Worm (Caenorhabditis elegans): ENCODE data around the gene znf-593.

Gene znf-593

ce11 chrIII:11870009-11870408 lies 48.5 kb downstream of the znf-593 start:
- no peak for TF ChIP-seq ceh-43 (GFP tag; optimal IDR thresholded peaks at IDR 0.05)
- TF ChIP-seq tbx-8 (GFP tag; optimal IDR thresholded peaks at IDR 0.05) = no peak
- peak; percentile 75 for TF ChIP-seq nhr-237 (tag; optimal IDR thresholded peaks at IDR 0.05)
- no peak for TF ChIP-seq bed-3 (GFP tag; optimal IDR thresholded peaks at IDR 0.05)
- TF ChIP-seq ztf-11 (tag; optimal IDR thresholded peaks at IDR 0.05) = no peak
- TF ChIP-seq M03D4.4 (tag; optimal IDR thresholded peaks at IDR 0.05) = no peak
- peak; percentile 72 for TF ChIP-seq lsy-2 (tag; optimal IDR thresholded peaks at IDR 0.05)
- TF ChIP-seq zip-8 (tag; optimal IDR thresholded peaks at IDR 0.05) = no peak
- peak; percentile 34 for TF ChIP-seq unc-62 (GFP tag; optimal IDR thresholded peaks at IDR 0.05)
- peak; percentile 82 for TF ChIP-seq pha-4 (tag; optimal IDR thresholded peaks at IDR 0.05)
- no peak for TF ChIP-seq sem-2 (GFP tag; optimal IDR thresholded peaks at IDR 0.05)
- TF ChIP-seq nhr-2 (tag; optimal IDR thresholded peaks at IDR 0.05) = peak; percentile 3
- no peak for TF ChIP-seq nhr-76 (tag; optimal IDR thresholded peaks at IDR 0.05)
- no peak for TF ChIP-seq ceh-39 (tag; optimal IDR thresholded peaks at IDR 0.05)
- peak; percentile 32 for TF ChIP-seq drap-1 (GFP tag; optimal IDR thresholded peaks at IDR 0.05)
- peak; percentile 65 for TF ChIP-seq lin-13 (tag; optimal IDR thresholded peaks at IDR 0.05)
- TF ChIP-seq elt-1 (tag; optimal IDR thresholded peaks at IDR 0.05; ENCODE audit: borderline replicate concordance, insufficient read depth) = no peak
- no peak for TF ChIP-seq nhr-28 (tag; optimal IDR thresholded peaks at IDR 0.05)
- no peak for TF ChIP-seq flh-1 (GFP tag; optimal IDR thresholded peaks at IDR 0.05)
- peak; percentile 33 for TF ChIP-seq mls-2 (tag; optimal IDR thresholded peaks at IDR 0.05)
- TF ChIP-seq nhr-12 (tag; optimal IDR thresholded peaks at IDR 0.05) = no peak
- TF ChIP-seq lin-32 (GFP tag; optimal IDR thresholded peaks at IDR 0.05) = no peak
- TF ChIP-seq hlh-1 (tag; optimal IDR thresholded peaks at IDR 0.05) = no peak
- TF ChIP-seq elt-3 (tag; optimal IDR thresholded peaks at IDR 0.05) = no peak
- peak; percentile 93 for TF ChIP-seq ces-1 (GFP tag; optimal IDR thresholded peaks at IDR 0.05)
- peak; percentile 28 for TF ChIP-seq mep-1 (tag; optimal IDR thresholded peaks at IDR 0.05)
- no peak for TF ChIP-seq mab-5 (tag; optimal IDR thresholded peaks at IDR 0.05)
- no peak for TF ChIP-seq ceh-83 (GFP tag; optimal IDR thresholded peaks at IDR 0.05)
- no peak for TF ChIP-seq blmp-1 (tag; optimal IDR thresholded peaks at IDR 0.05)
- no peak for TF ChIP-seq snpc-4 (tag; optimal IDR thresholded peaks at IDR 0.05)
- TF ChIP-seq ham-2 (GFP tag; optimal IDR thresholded peaks at IDR 0.05) = no peak
- TF ChIP-seq unc-120 (tag; optimal IDR thresholded peaks at IDR 0.05; ENCODE audit: poor library complexity, severe bottlenecking) = peak; percentile 88
- peak; percentile 68 for TF ChIP-seq sptf-1 (tag; optimal IDR thresholded peaks at IDR 0.05)
- TF ChIP-seq cnd-1 (tag; optimal IDR thresholded peaks at IDR 0.05) = peak; percentile 42
- no peak for TF ChIP-seq unc-39 (tag; optimal IDR thresholded peaks at IDR 0.05)

- no peak for TF ChIP-seq ham-2 (GFP tag; optimal IDR thresholded peaks at IDR 0.05)
- TF ChIP-seq unc-39 (tag; optimal IDR thresholded peaks at IDR 0.05) = no peak
- no peak for TF ChIP-seq mep-1 (tag; optimal IDR thresholded peaks at IDR 0.05)
- TF ChIP-seq ces-1 (GFP tag; optimal IDR thresholded peaks at IDR 0.05) = no peak
- no peak for TF ChIP-seq M03D4.4 (tag; optimal IDR thresholded peaks at IDR 0.05)
- no peak for TF ChIP-seq drap-1 (GFP tag; optimal IDR thresholded peaks at IDR 0.05)
- no peak for TF ChIP-seq flh-1 (GFP tag; optimal IDR thresholded peaks at IDR 0.05)
- TF ChIP-seq elt-3 (tag; optimal IDR thresholded peaks at IDR 0.05) = no peak
- no peak for TF ChIP-seq cnd-1 (tag; optimal IDR thresholded peaks at IDR 0.05)
- TF ChIP-seq tbx-8 (GFP tag; optimal IDR thresholded peaks at IDR 0.05) = no peak
- TF ChIP-seq nhr-237 (tag; optimal IDR thresholded peaks at IDR 0.05) = no peak
- TF ChIP-seq snpc-4 (tag; optimal IDR thresholded peaks at IDR 0.05) = no peak
- no peak for TF ChIP-seq lsy-2 (tag; optimal IDR thresholded peaks at IDR 0.05)
- no peak for TF ChIP-seq ztf-11 (tag; optimal IDR thresholded peaks at IDR 0.05)
- TF ChIP-seq lin-13 (tag; optimal IDR thresholded peaks at IDR 0.05) = no peak
- TF ChIP-seq blmp-1 (tag; optimal IDR thresholded peaks at IDR 0.05) = no peak
Observed at ce11 chrIII:11869231-11869912, 49.1 kb downstream of the znf-593 start, which contains the start of gene taf-12. taf-12 (minus strand) TSS chrIII:11869281.

Measured in whole organism, mixed stage, embryonic.